Fruit fly (Drosophila melanogaster): ENCODE measurements around the gene CG31688.

Gene CG31688

DNA sequence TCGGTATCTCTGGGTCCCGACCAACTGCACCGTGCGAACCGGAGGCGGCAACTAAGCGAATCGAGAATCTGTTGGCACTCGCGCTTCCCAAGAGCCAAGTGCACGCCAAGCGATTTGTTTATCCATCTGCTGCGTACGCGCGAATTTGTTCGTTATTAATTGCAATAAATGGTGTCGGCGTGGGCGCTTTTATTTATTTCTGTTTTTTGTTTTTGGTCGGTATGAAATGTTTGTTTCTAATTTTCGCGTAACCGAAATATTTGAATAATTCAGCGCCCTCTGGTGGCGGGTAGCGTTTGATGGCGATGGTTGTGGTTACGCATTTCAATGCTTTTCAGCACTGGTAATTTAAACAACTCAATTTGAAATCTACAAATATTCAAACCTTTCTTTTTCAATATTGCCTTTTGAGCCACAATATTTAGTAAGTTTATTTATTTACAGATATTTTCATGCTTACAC is 11.2 kb upstream of the CG31688 start, which contains the start of gene CG10947 (continued):
- TF ChIP-seq Oaz (GFP tag; IDR thresholded peaks at IDR 0.05) (no peak), Hmr (GFP tag; optimal IDR thresholded peaks at IDR 0.05) (peak; percentile 75), CG2712 (tag; optimal IDR thresholded peaks at IDR 0.05) (peak; percentile 47), hbn (GFP tag; IDR thresholded peaks at IDR 0.05; ENCODE audit: partially characterized antibody) (peak; percentile 51), Chrac-16 (GFP tag; optimal IDR thresholded peaks at IDR 0.05) (peak; percentile 66), vnd (GFP tag; IDR thresholded peaks at IDR 0.05; ENCODE audit: partially characterized antibody) (peak; percentile 51; the same call in 2 of the 3 replicates), CG2202 (tag; optimal IDR thresholded peaks at IDR 0.05) (peak; percentile 33), CkIIα-i1 (GFP tag; IDR thresholded peaks at IDR 0.05) (no peak), schlank (tag; optimal IDR thresholded peaks at IDR 0.05) (no peak), CG15514 (GFP tag; optimal IDR thresholded peaks at IDR 0.05) (peak; percentile 67), CG2678 (tag; optimal IDR thresholded peaks at IDR 0.05) (peak; percentile 29), CG5180 (GFP tag; optimal IDR thresholded peaks at IDR 0.05) (peak; percentile 60), nom (GFP tag; optimal IDR thresholded peaks at IDR 0.05) (no peak), CG7786 (GFP tag; optimal IDR thresholded peaks at IDR 0.05) (peak; percentile 63), CG12236 (GFP tag; optimal IDR thresholded peaks at IDR 0.05) (peak; percentile 53), Scr (GFP tag; IDR thresholded peaks at IDR 0.05; ENCODE audit: partially characterized antibody) (peak; percentile 59), Myb (GFP tag; optimal IDR thresholded peaks at IDR 0.05) (peak; percentile 99), CG6683 (GFP tag; optimal IDR thresholded peaks at IDR 0.05) (no peak), CG4707 (GFP tag; optimal IDR thresholded peaks at IDR 0.05) (peak; percentile 60), odd (GFP tag; optimal IDR thresholded peaks at IDR 0.05) (peak; percentile 69), Spps (tag; optimal IDR thresholded peaks at IDR 0.05) (no peak), oc (tag; optimal IDR thresholded peaks at IDR 0.05) (no peak), tap (tag; optimal IDR thresholded peaks at IDR 0.05) (peak; percentile 0), row (GFP tag; IDR thresholded peaks at IDR 0.05) (peak; percentile 24; the same call in 1 of the 3 replicates), ttk (GFP tag; IDR thresholded peaks at IDR 0.05) (0 out of 2 replicates have a peak, but pooled peaks have one; percentile 25), Oli (tag; optimal IDR thresholded peaks at IDR 0.05) (peak; percentile 40), repo (GFP tag; optimal IDR thresholded peaks at IDR 0.05) (peak; percentile 68), kni (GFP tag; optimal IDR thresholded peaks at IDR 0.05) (no peak), B-H2 (GFP tag; optimal IDR thresholded peaks at IDR 0.05) (peak; percentile 75), CG3065 (GFP tag; optimal IDR thresholded peaks at IDR 0.05) (no peak), CG8359 (GFP tag; optimal IDR thresholded peaks at IDR 0.05; ENCODE audit: borderline replicate concordance) (peak; percentile 21), CG14441 (GFP tag; IDR thresholded peaks at IDR 0.05) (peak; percentile 55), ap (GFP tag; IDR thresholded peaks at IDR 0.05) (no peak), cwo (GFP tag; optimal IDR thresholded peaks at IDR 0.05) (no peak), Tbp (GFP tag; optimal IDR thresholded peaks at IDR 0.05) (no peak), Asciz (GFP tag; optimal IDR thresholded peaks at IDR 0.05) (peak; percentile 63), Side (GFP tag; optimal IDR thresholded peaks at IDR 0.05) (peak; percentile 60), fd64A (GFP tag; optimal IDR thresholded peaks at IDR 0.05) (no peak), Opbp (GFP tag; IDR thresholded peaks at IDR 0.05; ENCODE audit: partially characterized antibody) (peak; percentile 69; the same call in 2 of the 3 replicates), gcm2 (GFP tag; optimal IDR thresholded peaks at IDR 0.05) (peak; percentile 49), fd96Cb (tag; optimal IDR thresholded peaks at IDR 0.05) (no peak), CG17829 (tag; optimal IDR thresholded peaks at IDR 0.05) (peak; percentile 1), D (optimal IDR thresholded peaks at IDR 0.05) (no peak), D (GFP tag; optimal IDR thresholded peaks at IDR 0.05) (peak; percentile 36), stc (GFP tag; IDR thresholded peaks at IDR 0.05) (no peak), CHES-1-like (GFP tag; optimal IDR thresholded peaks at IDR 0.05) (peak; percentile 61), fru (optimal IDR thresholded peaks at IDR 0.05) (no peak), CG11093 (GFP tag; IDR thresholded peaks at IDR 0.05) (no peak), cas (GFP tag; IDR thresholded peaks at IDR 0.05) (no peak), vvl (GFP tag; IDR thresholded peaks at IDR 0.05) (peak; percentile 85)
